Worm (Caenorhabditis elegans) whole organism, mixed stage, embryonic: Measurements from ENCODE around the gene sfa-1.
A peak's percentile ranks its signal among the peaks of the same experiment; 100 is the strongest.

ENCODE experiments used
- lsy-2 ChIP-seq: fragments of 150-350 bp; optimal IDR thresholded peaks from 2 replicates; lab custom pipeline; 2014; ENCODE audit warnings: missing biosample characterization, missing genetic modification characterization
- mep-1 ChIP-seq: fragments of 150-350 bp; optimal IDR thresholded peaks from 2 replicates; lab custom pipeline; 2017; ENCODE audit warnings: missing biosample characterization, missing genetic modification reagents, missing genetic modification characterization, inconsistent platforms
- nhr-237 ChIP-seq: fragments of 150-350 bp; optimal IDR thresholded peaks from 2 replicates; lab custom pipeline; 2014; ENCODE audit warnings: missing biosample characterization, missing genetic modification characterization
- unc-39 ChIP-seq: fragments of 150-350 bp; optimal IDR thresholded peaks from 2 replicates; lab custom pipeline; 2014; ENCODE audit warnings: missing biosample characterization, missing genetic modification characterization
- unc-62 ChIP-seq: fragments of 150-350 bp; optimal IDR thresholded peaks from 2 replicates; lab custom pipeline; 2014; ENCODE audit warnings: missing biosample characterization, missing genetic modification reagents, missing genetic modification characterization
- ztf-11 ChIP-seq: fragments of 150-350 bp; optimal IDR thresholded peaks from 2 replicates; lab custom pipeline; 2014; ENCODE audit warnings: missing biosample characterization, missing genetic modification characterization

DNA sequence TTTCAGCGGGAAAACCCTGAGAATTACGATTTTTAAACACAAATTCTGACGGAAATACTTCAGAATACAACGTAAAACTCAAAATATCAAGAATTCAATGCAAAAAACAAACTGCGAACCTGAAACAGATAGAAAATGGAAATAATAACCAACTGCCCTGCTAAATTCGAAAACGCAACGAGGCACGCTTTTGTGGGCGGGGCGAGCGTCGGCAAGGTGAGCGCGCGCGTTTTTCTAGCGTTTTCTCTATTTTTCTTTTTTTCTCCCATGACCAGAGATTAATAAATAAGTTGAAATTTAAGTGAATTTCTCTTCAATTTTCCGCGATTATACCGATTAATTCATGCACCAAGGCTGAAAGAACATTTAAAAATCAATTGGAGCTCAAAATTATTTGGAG is 7.8 kb upstream of the sfa-1 start, which contains the start of gene uaf-2:
- TF ChIP-seq nhr-237 (tag; lab: Kevin White, UChicago) = no peak
- no peak for TF ChIP-seq lsy-2 (tag; lab: Kevin White, UChicago)
- TF ChIP-seq unc-62 = no peak
- TF ChIP-seq ztf-11 (tag; lab: Kevin White, UChicago) = no peak
- TF ChIP-seq mep-1 (tag; lab: Kevin White, UChicago) = peak; percentile 48
- no peak for TF ChIP-seq unc-39 (tag; lab: Kevin White, UChicago)
